Worm (Caenorhabditis elegans): ENCODE measurements around the gene K03H6.1.
"Not testable (repeated sequence)": the region's sequence is repeated elsewhere in the genome, so short reads cannot be mapped to it uniquely, and the experiment has no call there.

The K03H6.1 gene

DNA sequence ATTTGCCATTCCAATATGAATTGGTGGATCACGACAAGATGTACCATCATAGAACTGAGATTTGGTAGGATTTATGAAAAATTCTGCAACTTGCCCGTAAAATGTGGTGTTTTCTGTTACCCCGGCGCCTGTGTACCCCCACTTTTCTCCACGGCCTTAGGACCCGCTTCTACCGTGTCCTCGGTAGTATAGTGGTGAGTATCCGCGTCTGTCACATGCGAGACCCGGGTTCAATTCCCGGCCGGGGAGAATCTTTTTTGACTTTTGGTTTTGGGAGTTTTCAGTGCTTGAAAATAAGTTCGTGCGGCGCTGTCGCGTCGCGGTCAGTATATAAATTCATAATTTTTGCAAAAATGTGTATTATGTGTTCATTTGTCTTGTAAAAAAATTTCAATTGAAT, 9.1 kb upstream of the K03H6.1 start (continued):
- TF ChIP-seq snpc-4 (GFP tag; optimal IDR thresholded peaks at IDR 0.05) (no peak), snpc-4 (tag; optimal IDR thresholded peaks at IDR 0.05) (peak in 1 of 4 experiments; percentile 12), egrh-3 (GFP tag; IDR thresholded peaks at IDR 0.05) (no peak), ceh-91 (GFP tag; IDR thresholded peaks at IDR 0.05) (no peak)

DNA sequence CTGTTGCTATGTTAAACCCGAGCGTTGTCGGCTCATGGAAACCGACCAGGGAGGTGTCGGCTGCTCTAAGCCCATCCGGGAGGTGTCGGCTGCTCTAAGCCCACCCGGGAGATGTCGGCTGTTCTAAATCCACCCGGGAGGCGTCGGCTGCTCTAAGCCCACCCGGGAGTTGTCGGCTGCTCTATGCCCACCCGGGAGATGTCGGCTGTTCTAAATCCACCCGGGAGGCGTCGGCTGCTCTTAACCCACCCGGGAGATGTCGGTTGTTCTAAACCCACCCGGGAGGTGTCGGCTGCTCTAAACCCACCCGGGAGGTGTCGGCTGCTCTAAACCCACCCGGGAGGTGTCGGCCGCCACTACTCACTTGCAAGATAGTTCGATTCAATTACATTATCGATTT, 7.6 kb upstream of the K03H6.1 start:
- TF ChIP-seq lin-26 (GFP tag; IDR thresholded peaks at IDR 0.05): 0 out of 2 replicates have a peak, but pooled peaks have one; percentile 28
- TF ChIP-seq zfh-2 (GFP tag; conservative IDR thresholded peaks at IDR 0.05): peak; percentile 91
- TF ChIP-seq ceh-91 (GFP tag; IDR thresholded peaks at IDR 0.05): no peak
- no peak for TF ChIP-seq snpc-4 (GFP tag; optimal IDR thresholded peaks at IDR 0.05)
- peak in 1 of 4 experiments; percentile 51 for TF ChIP-seq snpc-4 (tag; optimal IDR thresholded peaks at IDR 0.05)
- peak; percentile 90 for TF ChIP-seq egrh-3 (GFP tag; IDR thresholded peaks at IDR 0.05)

DNA sequence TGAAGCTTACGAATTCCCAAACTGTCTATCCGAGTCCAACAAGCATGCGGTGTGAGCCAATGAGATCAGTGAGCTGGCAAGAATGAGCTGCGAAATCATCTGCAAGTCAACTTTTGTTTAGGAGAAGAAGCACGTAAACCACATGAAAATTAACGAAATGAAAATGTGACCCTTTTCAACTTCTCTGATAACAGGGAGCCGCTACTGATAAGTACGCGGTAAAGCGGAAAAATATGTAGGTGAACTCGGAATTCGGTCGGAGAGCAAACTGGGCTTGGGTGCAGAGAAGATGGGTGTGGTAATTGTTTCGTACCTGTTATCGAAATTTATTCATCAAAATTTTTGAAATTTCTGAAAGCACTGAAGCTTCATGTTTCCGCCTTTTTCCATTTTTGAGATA, 7.0 kb upstream of the K03H6.1 start, which contains the start of gene clec-172:
Gene clec-172 (minus strand): TSS at position 101 of the 400 bp plus-strand sequence.
- TF ChIP-seq nhr-80 (tag; optimal IDR thresholded peaks at IDR 0.05): peak; percentile 1
- TF ChIP-seq F22D6.2 (tag; optimal IDR thresholded peaks at IDR 0.05): no peak

DNA sequence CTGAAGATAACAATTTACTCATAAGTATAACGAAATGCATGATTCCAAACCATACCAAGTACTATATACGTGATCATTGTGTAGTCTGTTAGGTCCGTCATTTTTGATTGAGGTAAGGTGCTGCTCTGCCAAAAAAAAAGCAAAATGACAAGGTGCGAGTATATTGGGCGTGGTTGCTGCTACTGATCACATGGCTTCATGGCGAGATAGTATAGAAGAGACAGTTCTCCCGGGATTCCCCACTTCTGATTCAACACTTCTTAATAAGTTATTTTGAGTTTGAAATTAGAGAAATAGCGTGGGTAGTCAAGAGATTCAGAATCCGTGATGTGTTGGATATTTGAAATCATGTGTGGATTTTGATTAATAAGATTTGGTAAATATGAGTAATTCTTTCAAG, 2.3 kb upstream of the K03H6.1 start, which contains the start of gene K03H6.4:
Gene K03H6.4 (minus strand): TSS at position 101 of the 400 bp plus-strand sequence.
- no peak for TF ChIP-seq madf-6 (GFP tag; IDR thresholded peaks at IDR 0.05)
- no peak for TF ChIP-seq chd-7 (tag; optimal IDR thresholded peaks at IDR 0.05)
- TF ChIP-seq let-607 (tag; optimal IDR thresholded peaks at IDR 0.05): no peak
- no peak for TF ChIP-seq unc-130 (GFP tag; optimal IDR thresholded peaks at IDR 0.05)
- no peak for TF ChIP-seq F52B5.7 (tag; optimal IDR thresholded peaks at IDR 0.05)
- no peak for TF ChIP-seq hrde-1 (tag; optimal IDR thresholded peaks at IDR 0.05; ENCODE audit: borderline replicate concordance)
- TF ChIP-seq B0035.1 (tag; optimal IDR thresholded peaks at IDR 0.05): no peak
- TF ChIP-seq sdz-38 (tag; optimal IDR thresholded peaks at IDR 0.05): no peak
- no peak for TF ChIP-seq rec-8 (tag; optimal IDR thresholded peaks at IDR 0.05)
- no peak for TF ChIP-seq hlh-12 (tag; optimal IDR thresholded peaks at IDR 0.05)
- no peak for TF ChIP-seq dpff-1 (tag; optimal IDR thresholded peaks at IDR 0.05)
- no peak for TF ChIP-seq mxl-1 (tag; optimal IDR thresholded peaks at IDR 0.05)
- no peak for TF ChIP-seq athp-1 (tag; optimal IDR thresholded peaks at IDR 0.05)
- TF ChIP-seq lin-35 (GFP tag; optimal IDR thresholded peaks at IDR 0.05): no peak
- TF ChIP-seq ceh-100 (GFP tag; IDR thresholded peaks at IDR 0.05): no peak
- TF ChIP-seq ama-1 (optimal IDR thresholded peaks at IDR 0.05): no peak
- no peak for TF ChIP-seq ama-1 (GFP tag; optimal IDR thresholded peaks at IDR 0.05)
- no peak for TF ChIP-seq mcd-1 (GFP tag; IDR thresholded peaks at IDR 0.05)
- TF ChIP-seq repo-1 (tag; optimal IDR thresholded peaks at IDR 0.05): no peak

DNA sequence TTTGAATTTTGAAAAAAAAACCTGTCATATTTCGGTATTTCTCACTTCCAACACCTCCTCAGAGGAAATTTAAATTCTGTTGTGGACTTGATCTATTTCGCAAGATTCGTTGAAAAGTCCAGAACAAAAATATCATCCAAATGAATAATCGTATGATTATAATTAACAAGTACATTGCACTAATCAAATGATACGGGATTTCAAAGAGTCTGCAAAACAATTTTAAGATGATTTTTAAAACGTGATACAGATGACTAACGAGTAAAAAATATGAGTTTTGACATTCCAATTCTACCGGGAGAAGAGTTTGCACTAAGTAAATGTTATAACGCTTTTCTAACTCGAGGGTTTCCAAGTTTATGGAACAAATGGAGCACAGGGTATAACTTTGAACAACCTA, 1.2 kb upstream of the K03H6.1 start:
- TF ChIP-seq T26A5.8 (tag; optimal IDR thresholded peaks at IDR 0.05) (no peak), mes-4 (tag; optimal IDR thresholded peaks at IDR 0.05) (no peak), ama-1 (optimal IDR thresholded peaks at IDR 0.05) (no peak), ama-1 (GFP tag; optimal IDR thresholded peaks at IDR 0.05) (no peak), lin-35 (GFP tag; optimal IDR thresholded peaks at IDR 0.05) (no peak), gei-17 (GFP tag; optimal IDR thresholded peaks at IDR 0.05) (no peak), Y53G8AR.9 (GFP tag; conservative IDR thresholded peaks at IDR 0.05) (no peak)

DNA sequence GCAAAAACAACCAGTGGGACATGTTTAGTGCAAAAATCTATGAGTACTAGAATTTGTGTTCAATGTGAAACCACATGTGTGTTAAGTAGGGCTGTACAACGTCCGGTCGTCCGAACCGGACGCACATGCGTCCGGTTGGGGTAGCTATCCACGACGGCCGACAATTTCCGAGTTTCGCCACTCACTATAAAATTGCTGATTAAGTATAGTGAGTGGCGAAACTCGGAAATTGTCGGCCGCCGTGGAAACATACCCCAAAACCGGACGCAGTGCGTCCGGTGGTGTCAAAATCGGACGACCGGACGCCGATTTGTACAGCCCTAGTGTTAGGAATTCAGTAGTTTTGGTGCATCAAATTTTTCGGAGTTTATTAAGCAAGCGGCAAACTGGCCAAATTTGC, 5.2 kb downstream of the K03H6.1 start:
- TF ChIP-seq snpc-4 (GFP tag; optimal IDR thresholded peaks at IDR 0.05): not testable (repeated sequence)
- peak in 2 of 4 experiments; percentile 64 to 84 for TF ChIP-seq snpc-4 (tag; optimal IDR thresholded peaks at IDR 0.05)

Data from whole organism, young adult.